Worm (Caenorhabditis elegans): ENCODE data around the gene C14B9.3.

DNA sequence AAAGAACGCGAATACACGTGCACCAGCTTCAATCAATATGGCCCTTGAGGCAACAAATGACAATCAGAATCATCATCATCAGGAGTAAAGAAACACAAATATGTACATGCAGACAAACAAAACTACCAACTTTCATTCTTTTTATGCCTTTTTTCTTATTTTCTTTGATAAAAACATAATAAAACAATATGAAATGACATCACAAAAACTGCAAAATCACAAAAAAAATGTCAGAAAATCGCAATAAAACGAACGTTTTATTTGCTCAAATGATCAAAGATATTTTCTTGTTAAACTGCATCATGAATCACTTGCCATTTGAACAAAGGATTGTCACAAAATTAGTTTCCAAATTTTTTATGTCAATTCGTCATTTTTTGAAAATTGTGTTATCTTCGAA is 45.8 kb downstream of the C14B9.3 start:
- TF ChIP-seq W03F9.2 (tag; optimal IDR thresholded peaks at IDR 0.05) (no peak), him-1 (tag; optimal IDR thresholded peaks at IDR 0.05) (no peak)
